Fruit fly (Drosophila melanogaster) whole organism: ENCODE measurements around the gene CG12502.

Experiments used
- CG8478 ChIP-seq: fragments of >200 bp; optimal IDR thresholded peaks from 2 replicates; lab custom pipeline; 2018; ENCODE audit warnings: inconsistent platforms
- Dll ChIP-seq: fragments of >200 bp; optimal IDR thresholded peaks from 2 replicates; lab custom pipeline; 2017
- EcR ChIP-seq, 2 experiments: fragments of >200 bp; optimal IDR thresholded peaks; 2 replicates each; lab custom pipeline; 2017; ENCODE audit warnings: missing biosample characterization in 2 of 2, missing genetic modification characterization in 2 of 2, missing genetic modification reagents in 2 of 2
- pan ChIP-seq: fragments of >200 bp; optimal IDR thresholded peaks from 2 replicates; lab custom pipeline; 2017
- psq ChIP-seq: fragments of >200 bp; optimal IDR thresholded peaks from 2 replicates; lab custom pipeline; 2017
- usp ChIP-seq: fragments of >200 bp; optimal IDR thresholded peaks from 2 replicates; lab custom pipeline; 2017; ENCODE audit warnings: missing biosample characterization, missing genetic modification characterization, mixed read lengths

CG12502 gene

dm6 chr3L:875416-876011, 10.3 kb downstream of the CG12502 start:
- no peak for TF ChIP-seq pan
- TF ChIP-seq usp (GFP tag; lab: Kevin White, UChicago) = no peak
- no peak for TF ChIP-seq Dll (lab: Kevin White, UChicago)
- TF ChIP-seq CG8478 (lab: Kevin White, UChicago) = no peak

- TF ChIP-seq Dll (lab: Kevin White, UChicago) (no peak), usp (GFP tag; lab: Kevin White, UChicago) (no peak), CG8478 (lab: Kevin White, UChicago) (no peak), pan (no peak), EcR (GFP tag; optimal IDR thresholded peaks at IDR 0.05; lab: Kevin White, UChicago) (no peak), psq (lab: Kevin White, UChicago) (no peak)
Observed at dm6 chr3L:876087-876486, 10.9 kb downstream of the CG12502 start.

dm6 chr3L:876656-877055, 11.5 kb downstream of the CG12502 start:
- TF ChIP-seq Dll (lab: Kevin White, UChicago) (no peak), EcR (GFP tag; optimal IDR thresholded peaks at IDR 0.05; lab: Kevin White, UChicago) (no peak), usp (GFP tag; lab: Kevin White, UChicago) (no peak), psq (lab: Kevin White, UChicago) (no peak)

DNA sequence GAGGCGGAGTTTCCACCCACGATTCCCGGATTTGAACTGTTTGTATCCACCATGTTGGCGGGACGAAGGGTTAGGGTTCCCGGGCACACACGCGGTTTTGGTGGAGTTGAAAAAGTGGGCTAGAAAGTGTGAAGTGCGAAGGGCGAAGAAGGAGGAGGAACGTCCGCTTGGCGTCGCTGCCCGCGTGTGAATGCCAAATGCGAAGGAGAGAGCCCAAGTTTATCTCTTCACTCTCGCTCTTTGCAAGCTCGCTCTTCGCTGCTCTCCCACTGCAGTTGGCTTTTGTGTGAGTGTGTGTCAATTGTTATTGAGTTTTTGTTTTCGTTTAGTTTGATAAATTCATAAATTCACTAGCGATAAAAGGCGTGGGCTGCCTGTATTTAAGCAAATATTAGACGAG, 15.7 kb downstream of the CG12502 start:
- peak; percentile 51 for TF ChIP-seq Dll (lab: Kevin White, UChicago)
- no peak for TF ChIP-seq CG8478 (lab: Kevin White, UChicago)

dm6 chr3L:881496-882235, 16.5 kb downstream of the CG12502 start, which contains the start of gene CG13907:
Gene CG13907, minus strand, starts transcription at chr3L:882013.
- no peak for TF ChIP-seq EcR (GFP tag; optimal IDR thresholded peaks at IDR 0.05; lab: Kevin White, UChicago)
- TF ChIP-seq usp (GFP tag; lab: Kevin White, UChicago) = no peak
- no peak for TF ChIP-seq CG8478 (lab: Kevin White, UChicago)
- TF ChIP-seq Dll (lab: Kevin White, UChicago) = peak; percentile 78
- no peak for TF ChIP-seq pan

dm6 chr3L:882236-882891, 17.2 kb downstream of the CG12502 start:
- TF ChIP-seq Dll (lab: Kevin White, UChicago) = no peak
- no peak for TF ChIP-seq pan
- no peak for TF ChIP-seq psq (lab: Kevin White, UChicago)
- TF ChIP-seq CG8478 (lab: Kevin White, UChicago) = no peak
- TF ChIP-seq EcR (GFP tag; optimal IDR thresholded peaks at IDR 0.05; lab: Kevin White, UChicago) = no peak
- TF ChIP-seq usp (GFP tag; lab: Kevin White, UChicago) = no peak

DNA sequence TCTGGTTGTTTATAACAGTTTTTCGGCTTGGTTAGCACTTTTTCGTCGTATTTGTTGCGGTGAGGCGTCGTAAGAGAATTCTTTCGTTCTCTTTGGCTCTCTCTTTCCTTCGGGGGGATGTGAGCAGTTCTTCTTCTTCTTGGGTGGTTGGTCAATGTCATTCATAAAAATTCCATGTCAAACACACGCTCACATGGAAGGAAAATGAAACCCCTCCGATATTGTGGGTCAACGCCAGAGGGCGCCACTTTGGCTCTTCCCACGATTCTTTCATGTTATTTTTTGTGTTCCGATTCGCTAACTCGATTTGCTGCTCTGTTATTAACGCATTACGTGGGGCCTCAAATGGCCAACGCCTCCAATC, 17.7 kb downstream of the CG12502 start:
- TF ChIP-seq psq (lab: Kevin White, UChicago) (no peak), usp (GFP tag; lab: Kevin White, UChicago) (no peak), EcR (GFP tag; optimal IDR thresholded peaks at IDR 0.05; lab: Kevin White, UChicago) (no peak), CG8478 (lab: Kevin White, UChicago) (no peak), pan (no peak)

DNA sequence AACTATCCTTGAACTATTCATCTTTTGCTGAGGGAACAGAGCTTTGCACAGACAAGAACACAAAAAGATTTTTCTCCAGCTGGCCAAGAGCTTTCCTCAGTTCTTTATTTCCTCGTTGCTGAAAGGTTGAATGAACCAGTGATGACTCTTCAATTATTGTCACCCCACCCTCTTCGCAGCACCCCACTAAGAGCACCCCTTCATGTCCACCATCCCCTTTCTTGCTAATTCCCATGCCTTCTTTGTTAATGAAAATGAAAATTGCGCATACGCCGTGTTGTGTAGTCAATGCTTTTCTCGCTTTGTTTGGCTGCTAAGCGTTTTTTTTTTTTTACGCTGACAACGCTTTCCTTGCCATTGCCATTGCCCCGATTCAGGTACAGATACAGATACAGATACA, 18.6 kb downstream of the CG12502 start:
- TF ChIP-seq CG8478 (lab: Kevin White, UChicago) (no peak), usp (GFP tag; lab: Kevin White, UChicago) (no peak), pan (no peak), Dll (lab: Kevin White, UChicago) (no peak), psq (lab: Kevin White, UChicago) (no peak), EcR (GFP tag; optimal IDR thresholded peaks at IDR 0.05; lab: Kevin White, UChicago) (no peak)

DNA sequence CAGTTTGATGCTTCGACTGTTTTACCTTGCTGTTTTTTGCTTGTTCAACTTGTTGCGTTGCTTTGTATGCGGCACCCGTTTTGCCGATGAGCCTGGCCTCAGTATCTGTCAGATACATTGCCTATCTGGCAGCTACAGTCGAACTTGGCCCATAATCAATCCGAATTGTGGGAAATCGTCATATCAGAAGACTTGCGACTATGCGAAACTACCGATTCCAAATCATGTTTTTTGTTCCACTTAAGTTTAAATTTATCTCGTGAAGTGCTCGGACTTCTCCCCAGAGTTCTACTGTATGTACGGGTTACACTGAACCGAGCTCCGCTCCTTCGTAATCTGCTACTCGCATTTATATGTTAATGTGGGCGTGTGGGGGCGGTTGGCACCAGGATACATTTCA, 19.0 kb downstream of the CG12502 start:
- no peak for TF ChIP-seq EcR (GFP tag; optimal IDR thresholded peaks at IDR 0.05; lab: Kevin White, UChicago)
- TF ChIP-seq pan = no peak
- TF ChIP-seq Dll (lab: Kevin White, UChicago) = no peak
- TF ChIP-seq psq (lab: Kevin White, UChicago) = no peak
- TF ChIP-seq CG8478 (lab: Kevin White, UChicago) = no peak
- no peak for TF ChIP-seq usp (GFP tag; lab: Kevin White, UChicago)

- TF ChIP-seq CG8478 (lab: Kevin White, UChicago) = no peak
- no peak for TF ChIP-seq Dll (lab: Kevin White, UChicago)
- no peak for TF ChIP-seq psq (lab: Kevin White, UChicago)
- no peak for TF ChIP-seq EcR (GFP tag; optimal IDR thresholded peaks at IDR 0.05; lab: Kevin White, UChicago)
- no peak for TF ChIP-seq usp (GFP tag; lab: Kevin White, UChicago)
- no peak for TF ChIP-seq pan
Observed at dm6 chr3L:885006-885405, 19.8 kb downstream of the CG12502 start.

DNA sequence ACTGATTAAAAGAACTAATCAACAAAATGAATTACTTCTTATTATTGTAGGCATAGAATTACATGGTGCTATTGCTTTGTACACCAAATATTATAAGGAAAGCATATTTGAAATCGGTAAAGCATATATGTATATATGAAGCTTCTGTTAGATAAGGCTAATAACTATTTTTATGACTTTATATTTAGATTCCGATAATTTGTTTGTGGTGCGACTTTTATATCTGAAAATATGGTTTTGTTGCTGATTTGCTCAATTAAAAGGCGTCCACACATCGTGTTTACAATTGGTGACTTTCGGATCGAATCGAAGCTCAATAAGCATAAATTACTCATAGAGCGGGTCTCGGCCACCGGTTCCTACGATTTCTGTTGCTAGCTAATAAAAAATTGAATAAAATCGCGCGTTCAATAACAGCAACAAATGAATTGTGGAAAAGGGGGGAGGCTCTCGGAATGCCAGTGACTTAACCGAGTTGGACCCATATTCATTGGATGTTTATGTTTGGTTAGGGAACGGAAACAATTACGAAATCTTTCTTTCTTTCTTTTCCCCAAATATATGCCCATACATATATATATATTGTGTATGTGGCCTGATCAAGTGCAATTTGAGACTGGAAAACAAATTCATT, 20.5 kb downstream of the CG12502 start:
- TF ChIP-seq pan (no peak), EcR (GFP tag; optimal IDR thresholded peaks at IDR 0.05; lab: Kevin White, UChicago) (no peak), psq (lab: Kevin White, UChicago) (no peak), usp (GFP tag; lab: Kevin White, UChicago) (no peak), CG8478 (lab: Kevin White, UChicago) (no peak), Dll (lab: Kevin White, UChicago) (no peak)
